Fruit fly (Drosophila melanogaster) whole organism, pupa: ENCODE measurements around the gene Oatp30B.

Experiments used
- CG10348 ChIP-seq: fragments of 200-800 bp; sonication (Bioruptor generic); IDR thresholded peaks from 2 replicates; pipeline ENCODE4 v1.3.6; 2022; ENCODE audit warnings: missing biosample characterization, missing genetic modification characterization
- CG12605 ChIP-seq: fragments of 200-800 bp; sonication (Bioruptor generic); IDR thresholded peaks from 2 replicates; pipeline ENCODE4 v1.3.6; 2022; ENCODE audit warnings: missing biosample characterization, missing genetic modification characterization
- CG32121 ChIP-seq: fragments of 200-800 bp; sonication (Bioruptor generic); IDR thresholded peaks from 2 replicates; pipeline ENCODE4 v1.3.6; 2022; ENCODE audit warnings: missing biosample characterization, missing genetic modification characterization
- CG34367 ChIP-seq: fragments of 200-800 bp; sonication (Bioruptor generic); optimal IDR thresholded peaks from 2 replicates; lab custom pipeline; 2018; ENCODE audit warnings: missing biosample characterization, mild to moderate bottlenecking, missing genetic modification characterization
- CG4496 ChIP-seq: fragments of 200-800 bp; sonication (Bioruptor generic); IDR thresholded peaks from 3 replicates; pipeline ENCODE4 v1.3.6; 2022; ENCODE audit warnings: missing biosample characterization, missing genetic modification characterization
- CG8301 ChIP-seq: fragments of 200-800 bp; sonication (Bioruptor generic); optimal IDR thresholded peaks from 2 replicates; lab custom pipeline; 2018; ENCODE audit warnings: missing biosample characterization, mild to moderate bottlenecking, missing genetic modification characterization
- CG9948 ChIP-seq: fragments of 200-800 bp; sonication (Bioruptor generic); optimal IDR thresholded peaks from 2 replicates; lab custom pipeline; 2018; ENCODE audit warnings: missing biosample characterization, mild to moderate bottlenecking, missing genetic modification characterization, moderate library complexity
- EcR ChIP-seq: fragments of 200-800 bp; sonication (Bioruptor generic); optimal IDR thresholded peaks from 3 replicates; lab custom pipeline; 2019; ENCODE audit warnings: missing biosample characterization, missing genetic modification characterization, mild to moderate bottlenecking, moderate library complexity, missing genetic modification reagents
- Ets98B ChIP-seq: fragments of 200-800 bp; sonication (Bioruptor generic); IDR thresholded peaks from 2 replicates; pipeline ENCODE4 v1.3.6; 2022; ENCODE audit warnings: missing biosample characterization, missing genetic modification characterization
- fd96Ca ChIP-seq: fragments of 200-800 bp; sonication (Bioruptor generic); IDR thresholded peaks from 3 replicates; pipeline ENCODE4 v1.3.6; 2022; ENCODE audit warnings: missing biosample characterization, missing genetic modification characterization
- gl ChIP-seq: fragments of 200-800 bp; sonication (Bioruptor generic); optimal IDR thresholded peaks from 2 replicates; lab custom pipeline; 2018; ENCODE audit warnings: missing biosample characterization, mild to moderate bottlenecking, missing genetic modification characterization
- rn ChIP-seq: fragments of 200-800 bp; sonication (Bioruptor generic); IDR thresholded peaks from 2 replicates; pipeline ENCODE4 v1.3.6; 2022; ENCODE audit warnings: missing biosample characterization, missing genetic modification characterization

DNA sequence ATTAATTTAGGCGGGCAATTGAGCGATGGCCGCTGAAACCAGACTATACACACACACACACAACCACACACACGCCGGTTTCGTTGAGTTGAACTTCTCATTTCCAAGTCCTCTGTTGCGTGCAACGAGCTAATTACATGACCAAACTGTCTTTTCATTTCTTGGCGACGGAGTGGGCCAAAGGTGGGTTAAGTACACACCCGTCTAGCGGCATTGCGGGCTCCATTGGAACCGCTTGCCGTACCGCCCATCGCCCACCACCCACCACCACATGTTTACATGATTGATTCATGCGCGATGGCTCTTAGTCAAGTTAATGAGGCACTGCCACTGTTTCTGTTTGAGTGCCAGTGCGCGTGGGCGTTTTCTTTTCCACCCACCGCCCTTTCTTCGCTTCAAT lies 10.6 kb upstream of the Oatp30B start:
- TF ChIP-seq CG4496 (GFP tag; lab: Robert Waterston, UW): no peak
- TF ChIP-seq Ets98B (GFP tag; lab: Robert Waterston, UW): no peak
- TF ChIP-seq gl (tag; lab: Kevin White, UChicago): no peak
- no peak for TF ChIP-seq CG12605 (GFP tag; lab: Robert Waterston, UW)
- TF ChIP-seq rn (GFP tag; lab: Robert Waterston, UW): no peak
- no peak for TF ChIP-seq fd96Ca
- TF ChIP-seq CG9948 (tag; lab: Kevin White, UChicago): no peak
- no peak for TF ChIP-seq CG8301 (tag; lab: Kevin White, UChicago)
- no peak for TF ChIP-seq CG10348 (GFP tag; lab: Robert Waterston, UW)
- no peak for TF ChIP-seq EcR (GFP tag; lab: Kevin White, UChicago)
- no peak for TF ChIP-seq CG34367 (tag; lab: Kevin White, UChicago)
- TF ChIP-seq CG32121 (GFP tag; lab: Robert Waterston, UW): no peak
